Worm (Caenorhabditis elegans): ENCODE results near the gene F57A10.2.

DNA sequence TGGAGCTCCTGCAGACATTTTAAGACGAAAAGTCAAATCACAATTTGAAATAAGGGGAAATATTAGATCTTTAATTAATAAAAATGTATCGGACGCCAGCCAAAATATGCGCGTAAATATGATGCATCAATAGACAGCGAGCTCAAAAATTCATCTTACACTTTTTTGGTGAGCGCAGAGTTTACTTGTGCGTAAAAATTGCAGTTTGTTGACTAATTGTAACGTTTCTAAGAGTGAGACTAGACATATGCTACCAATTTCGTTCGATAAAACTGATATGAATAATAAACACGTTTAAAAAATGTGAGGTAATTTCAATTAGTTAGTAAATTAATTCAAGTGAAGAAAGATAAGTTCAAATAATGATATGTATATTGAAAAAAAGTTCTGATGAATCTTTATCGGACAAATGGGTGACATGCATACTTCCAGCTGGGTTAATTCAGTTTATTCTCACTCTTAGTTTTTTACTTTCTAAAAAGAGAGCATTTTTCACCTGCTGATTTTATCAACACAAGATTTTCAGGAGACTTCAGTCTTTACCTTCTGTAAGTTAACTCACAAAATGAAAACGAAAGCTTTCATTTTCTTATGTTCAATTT lies 12.9 kb downstream of the F57A10.2 start, which contains the start of the genes nhr-285 and irld-52:
- TF ChIP-seq unc-55 (GFP tag; optimal IDR thresholded peaks at IDR 0.05) = no peak
- no peak for TF ChIP-seq sox-2 (GFP tag; IDR thresholded peaks at IDR 0.05)
- no peak for TF ChIP-seq ceh-30 (tag; optimal IDR thresholded peaks at IDR 0.05)
- no peak for TF ChIP-seq F13H6.1 (tag; optimal IDR thresholded peaks at IDR 0.05)
- TF ChIP-seq ama-1 (optimal IDR thresholded peaks at IDR 0.05) = no peak
- no peak for TF ChIP-seq sox-4 (tag; optimal IDR thresholded peaks at IDR 0.05)
- TF ChIP-seq odd-2 (tag; optimal IDR thresholded peaks at IDR 0.05) = no peak
- TF ChIP-seq K09A11.1 (tag; optimal IDR thresholded peaks at IDR 0.05; ENCODE audit: insufficient read depth) = no peak
- TF ChIP-seq lin-11 (tag; optimal IDR thresholded peaks at IDR 0.05) = no peak
- no peak for TF ChIP-seq C08G9.2 (tag; optimal IDR thresholded peaks at IDR 0.05)
- no peak for TF ChIP-seq pag-3 (tag; optimal IDR thresholded peaks at IDR 0.05; ENCODE audit: borderline replicate concordance)
